Comparison of ENCODE assay signal across 6 fruit fly cellular contexts in genomic region chr3R:29745056-29745455, dm6.
A peak's percentile ranks its signal among the peaks of the same experiment; 100 is the strongest.
TF ChIP-seq lines count a peak whose summit lies in the region.

Wdr24 (minus strand) TSS chr3R:29745092.
IntS11 (plus strand) TSS chr3R:29745337.

- TF ChIP-seq CTCF in S2 (optimal IDR thresholded peaks at IDR 0.05; lab: Kevin White, UChicago), result peak; percentile 18 to 55
- peak; percentile 41 for TF ChIP-seq CTCF in whole organism, embryonic (GFP tag; optimal IDR thresholded peaks at IDR 0.05; lab: Kevin White, UChicago)

TF ChIP-seq in whole organism, adult, 20 proteins besides CTCF, POLR2A, EP300 and RAD21 (continues in another document):
- TF ChIP-seq ovo (GFP tag; optimal IDR thresholded peaks at IDR 0.05; lab: Kevin White, UChicago) (no peak), Mnt (GFP tag; optimal IDR thresholded peaks at IDR 0.05; lab: Kevin White, UChicago) (peak; percentile 85), cnc (optimal IDR thresholded peaks at IDR 0.05; lab: Kevin White, UChicago) (no peak), CG1620 (GFP tag; optimal IDR thresholded peaks at IDR 0.05; lab: Kevin White, UChicago) (peak; percentile 91), tj (GFP tag; optimal IDR thresholded peaks at IDR 0.05; lab: Kevin White, UChicago) (peak; percentile 67), CG12768 (GFP tag; optimal IDR thresholded peaks at IDR 0.05; lab: Kevin White, UChicago) (peak; percentile 97), pad (GFP tag; optimal IDR thresholded peaks at IDR 0.05; lab: Kevin White, UChicago) (peak; percentile 87), CG5204 (GFP tag; optimal IDR thresholded peaks at IDR 0.05; lab: Kevin White, UChicago) (no peak), CG14711 (tag; optimal IDR thresholded peaks at IDR 0.05; lab: Kevin White, UChicago) (peak; percentile 93), Crg-1 (GFP tag; optimal IDR thresholded peaks at IDR 0.05; lab: Kevin White, UChicago) (peak; percentile 96), kay (GFP tag; lab: Kevin White, UChicago; ENCODE audit: borderline replicate concordance) (no peak), cic (GFP tag; optimal IDR thresholded peaks at IDR 0.05; lab: Kevin White, UChicago) (peak; percentile 80), CG11617 (GFP tag; optimal IDR thresholded peaks at IDR 0.05; lab: Kevin White, UChicago) (peak; percentile 92), bab1 (GFP tag; optimal IDR thresholded peaks at IDR 0.05; lab: Kevin White, UChicago) (peak; percentile 92), Hr96 (GFP tag; optimal IDR thresholded peaks at IDR 0.05; lab: Kevin White, UChicago) (no peak), CG33017 (tag; optimal IDR thresholded peaks at IDR 0.05; lab: Kevin White, UChicago) (peak; percentile 96), CG7101 (tag; optimal IDR thresholded peaks at IDR 0.05; lab: Kevin White, UChicago) (peak; percentile 99), Clk (GFP tag; optimal IDR thresholded peaks at IDR 0.05; lab: Kevin White, UChicago) (peak; percentile 55)

TF ChIP-seq in whole organism, embryonic, 481 proteins besides CTCF, POLR2A, EP300 and RAD21 (continues in another document):
- no peak for TF ChIP-seq CG6854 (GFP tag; optimal IDR thresholded peaks at IDR 0.05; lab: Kevin White, UChicago)
- peak; percentile 64 for TF ChIP-seq Doc2 (GFP tag; IDR thresholded peaks at IDR 0.05; lab: Robert Waterston, UW)
- TF ChIP-seq CG10267 (tag; optimal IDR thresholded peaks at IDR 0.05; lab: Kevin White, UChicago), result peak; percentile 68
- peak; percentile 95 for TF ChIP-seq NFAT (GFP tag; IDR thresholded peaks at IDR 0.05; lab: Robert Waterston, UW)
- no peak for TF ChIP-seq CG6765 (GFP tag; optimal IDR thresholded peaks at IDR 0.05; lab: Kevin White, UChicago)
- no peak for TF ChIP-seq NC2α (GFP tag; optimal IDR thresholded peaks at IDR 0.05; lab: Kevin White, UChicago)
- no peak for TF ChIP-seq fd102C (GFP tag; optimal IDR thresholded peaks at IDR 0.05; lab: Kevin White, UChicago)
- TF ChIP-seq caup (GFP tag; optimal IDR thresholded peaks at IDR 0.05; lab: Kevin White, UChicago; ENCODE audit: severe bottlenecking), result peak; percentile 79
- TF ChIP-seq dm (GFP tag; optimal IDR thresholded peaks at IDR 0.05; lab: Kevin White, UChicago), result peak; percentile 74
- peak; percentile 88 for TF ChIP-seq wdn (GFP tag; IDR thresholded peaks at IDR 0.05; lab: Robert Waterston, UW)
- no peak for TF ChIP-seq Six4 (GFP tag; optimal IDR thresholded peaks at IDR 0.05; lab: Kevin White, UChicago)
- peak; percentile 63 for TF ChIP-seq Nf-YC (tag; optimal IDR thresholded peaks at IDR 0.05; lab: Kevin White, UChicago)
- TF ChIP-seq hth (optimal IDR thresholded peaks at IDR 0.05; lab: Kevin White, UChicago), result no peak
- peak; percentile 91 for TF ChIP-seq esg (GFP tag; conservative IDR thresholded peaks at IDR 0.05; lab: Robert Waterston, UW)
- 0 out of 2 replicates have a peak, but pooled peaks have one; percentile 39 for TF ChIP-seq dati (GFP tag; IDR thresholded peaks at IDR 0.05; lab: Robert Waterston, UW)
- TF ChIP-seq vvl (GFP tag; IDR thresholded peaks at IDR 0.05; lab: Robert Waterston, UW), result peak; percentile 96
- peak; percentile 73 for TF ChIP-seq Fer1 (GFP tag; optimal IDR thresholded peaks at IDR 0.05; lab: Kevin White, UChicago)
- TF ChIP-seq br (optimal IDR thresholded peaks at IDR 0.05; lab: Kevin White, UChicago), result no peak

TF ChIP-seq in whole organism, prepupa, 60 proteins besides CTCF, POLR2A, EP300 and RAD21 (continues in another document):
- TF ChIP-seq svp (GFP tag; lab: Kevin White, UChicago) (peak; percentile 96), CG9139 (GFP tag; optimal IDR thresholded peaks at IDR 0.05; lab: Kevin White, UChicago) (no peak), CG15336 (GFP tag; IDR thresholded peaks at IDR 0.05; lab: Robert Waterston, UW) (peak; percentile 94), CG11294 (GFP tag; IDR thresholded peaks at IDR 0.05; lab: Robert Waterston, UW) (peak; percentile 98), CG16779 (tag; optimal IDR thresholded peaks at IDR 0.05; lab: Kevin White, UChicago) (peak; percentile 84), CG4318 (GFP tag; optimal IDR thresholded peaks at IDR 0.05; lab: Kevin White, UChicago) (no peak), spab (GFP tag; optimal IDR thresholded peaks at IDR 0.05; lab: Kevin White, UChicago) (no peak), Lpt (GFP tag; optimal IDR thresholded peaks at IDR 0.05; lab: Kevin White, UChicago) (peak; percentile 90), CG3919 (GFP tag; optimal IDR thresholded peaks at IDR 0.05; lab: Kevin White, UChicago) (peak; percentile 95), CG1621 (tag; optimal IDR thresholded peaks at IDR 0.05; lab: Kevin White, UChicago) (peak; percentile 91), CG11902 (GFP tag; optimal IDR thresholded peaks at IDR 0.05; lab: Kevin White, UChicago) (peak; percentile 99), Sox14 (GFP tag; optimal IDR thresholded peaks at IDR 0.05; lab: Kevin White, UChicago) (peak; percentile 98), eg (GFP tag; IDR thresholded peaks at IDR 0.05; lab: Robert Waterston, UW) (peak; percentile 99), acj6 (GFP tag; optimal IDR thresholded peaks at IDR 0.05; lab: Kevin White, UChicago) (peak; percentile 95), pdm3 (GFP tag; optimal IDR thresholded peaks at IDR 0.05; lab: Kevin White, UChicago) (peak; percentile 97), vri (GFP tag; optimal IDR thresholded peaks at IDR 0.05; lab: Kevin White, UChicago) (peak; percentile 87), Sox102F (GFP tag; optimal IDR thresholded peaks at IDR 0.05; lab: Kevin White, UChicago) (no peak), topi (GFP tag; optimal IDR thresholded peaks at IDR 0.05; lab: Kevin White, UChicago) (peak; percentile 96), CG6163 (GFP tag; IDR thresholded peaks at IDR 0.05; lab: Robert Waterston, UW) (peak; percentile 98), Eip78C (GFP tag; lab: Kevin White, UChicago) (peak; percentile 98)

TF ChIP-seq in whole organism, pupa, 21 proteins besides CTCF, POLR2A, EP300 and RAD21:
- TF ChIP-seq CG34367 (tag; optimal IDR thresholded peaks at IDR 0.05; lab: Kevin White, UChicago), result peak; percentile 94
- peak; percentile 95 for TF ChIP-seq Snoo (tag; optimal IDR thresholded peaks at IDR 0.05; lab: Kevin White, UChicago)
- TF ChIP-seq CG17806 (tag; optimal IDR thresholded peaks at IDR 0.05; lab: Kevin White, UChicago), result peak; percentile 96
- TF ChIP-seq gl (tag; optimal IDR thresholded peaks at IDR 0.05; lab: Kevin White, UChicago), result peak; percentile 83
- no peak for TF ChIP-seq D1 (tag; optimal IDR thresholded peaks at IDR 0.05; lab: Kevin White, UChicago)
- TF ChIP-seq CG8301 (tag; optimal IDR thresholded peaks at IDR 0.05; lab: Kevin White, UChicago), result peak; percentile 96
- peak; percentile 92 for TF ChIP-seq CG9948 (tag; optimal IDR thresholded peaks at IDR 0.05; lab: Kevin White, UChicago)
- TF ChIP-seq CG12605 (GFP tag; IDR thresholded peaks at IDR 0.05; lab: Robert Waterston, UW), result peak; percentile 97
- TF ChIP-seq fd96Ca (GFP tag; IDR thresholded peaks at IDR 0.05; lab: Robert Waterston, UW), result peak; percentile 98
- TF ChIP-seq CG13204 (GFP tag; optimal IDR thresholded peaks at IDR 0.05; lab: Kevin White, UChicago), result no peak
- peak; percentile 94 for TF ChIP-seq CG8159 (tag; optimal IDR thresholded peaks at IDR 0.05; lab: Kevin White, UChicago)
- TF ChIP-seq CG32121 (GFP tag; IDR thresholded peaks at IDR 0.05; lab: Robert Waterston, UW), result peak; percentile 98
- TF ChIP-seq CG14655 (GFP tag; optimal IDR thresholded peaks at IDR 0.05; lab: Kevin White, UChicago), result no peak
- no peak for TF ChIP-seq Pif1B (GFP tag; optimal IDR thresholded peaks at IDR 0.05; lab: Kevin White, UChicago)
- peak; percentile 7 for TF ChIP-seq EcR (GFP tag; optimal IDR thresholded peaks at IDR 0.05; lab: Kevin White, UChicago)
- peak; percentile 98 for TF ChIP-seq rn (GFP tag; IDR thresholded peaks at IDR 0.05; lab: Robert Waterston, UW)
- peak; percentile 98 for TF ChIP-seq CG15710 (tag; optimal IDR thresholded peaks at IDR 0.05; lab: Kevin White, UChicago)
- TF ChIP-seq CG10348 (GFP tag; IDR thresholded peaks at IDR 0.05; lab: Robert Waterston, UW), result peak; percentile 99
- TF ChIP-seq Ets98B (GFP tag; IDR thresholded peaks at IDR 0.05; lab: Robert Waterston, UW), result peak; percentile 98
- no peak for TF ChIP-seq Pif1A (GFP tag; optimal IDR thresholded peaks at IDR 0.05; lab: Kevin White, UChicago)
- peak; percentile 99 for TF ChIP-seq CG4496 (GFP tag; IDR thresholded peaks at IDR 0.05; lab: Robert Waterston, UW)

TF ChIP-seq in whole organism, wandering third instar larva, 38 proteins besides CTCF, POLR2A, EP300 and RAD21 (continues in another document):
- TF ChIP-seq Dfd (GFP tag; optimal IDR thresholded peaks at IDR 0.05; lab: Kevin White, UChicago) (no peak), Hr83 (GFP tag; optimal IDR thresholded peaks at IDR 0.05; lab: Kevin White, UChicago; ENCODE audit: poor library complexity, severe bottlenecking) (peak; percentile 64), N (GFP tag; optimal IDR thresholded peaks at IDR 0.05; lab: Kevin White, UChicago) (no peak), Vsx2 (GFP tag; optimal IDR thresholded peaks at IDR 0.05; lab: Kevin White, UChicago; ENCODE audit: partially characterized antibody) (no peak), Mio (GFP tag; optimal IDR thresholded peaks at IDR 0.05; lab: Kevin White, UChicago) (peak; percentile 45), rgr (GFP tag; optimal IDR thresholded peaks at IDR 0.05; lab: Kevin White, UChicago) (peak; percentile 94), CrebA (GFP tag; optimal IDR thresholded peaks at IDR 0.05; lab: Kevin White, UChicago; ENCODE audit: borderline replicate concordance) (no peak), dmrt93B (GFP tag; optimal IDR thresholded peaks at IDR 0.05; lab: Kevin White, UChicago) (peak; percentile 98), fru (GFP tag; optimal IDR thresholded peaks at IDR 0.05; lab: Kevin White, UChicago) (peak; percentile 91), dsf (GFP tag; optimal IDR thresholded peaks at IDR 0.05; lab: Kevin White, UChicago; ENCODE audit: borderline replicate concordance) (no peak), sv (GFP tag; optimal IDR thresholded peaks at IDR 0.05; lab: Kevin White, UChicago) (peak; percentile 60), foxo (GFP tag; optimal IDR thresholded peaks at IDR 0.05; lab: Kevin White, UChicago) (peak in 1 of 2 experiments; percentile 93), jim (GFP tag; optimal IDR thresholded peaks at IDR 0.05; lab: Kevin White, UChicago) (no peak), usp (GFP tag; optimal IDR thresholded peaks at IDR 0.05; lab: Kevin White, UChicago) (no peak), brk (GFP tag; optimal IDR thresholded peaks at IDR 0.05; lab: Kevin White, UChicago) (no peak), Rel (GFP tag; optimal IDR thresholded peaks at IDR 0.05; lab: Kevin White, UChicago) (no peak), Rel (tag; optimal IDR thresholded peaks at IDR 0.05; lab: Kevin White, UChicago) (peak; percentile 86), CG9705 (GFP tag; optimal IDR thresholded peaks at IDR 0.05; lab: Kevin White, UChicago) (peak; percentile 95), h (GFP tag; optimal IDR thresholded peaks at IDR 0.05; lab: Kevin White, UChicago) (peak; percentile 94), Hr78 (GFP tag; optimal IDR thresholded peaks at IDR 0.05; lab: Kevin White, UChicago) (no peak), Hnf4 (GFP tag; optimal IDR thresholded peaks at IDR 0.05; lab: Kevin White, UChicago) (no peak), pan (optimal IDR thresholded peaks at IDR 0.05; lab: Kevin White, UChicago) (no peak), Myc (optimal IDR thresholded peaks at IDR 0.05; lab: Kevin White, UChicago) (no peak), ey (GFP tag; optimal IDR thresholded peaks at IDR 0.05; lab: Kevin White, UChicago) (peak; percentile 94)
